Worm (Caenorhabditis elegans) whole organism, L1 larva: Measurements from ENCODE around the gene hint-3.

Experiments used
- C04F5.9 ChIP-seq: sonication (generic microtip); optimal IDR thresholded peaks from 2 replicates; lab custom pipeline; 2016; ENCODE audit warnings: missing genetic modification characterization, missing compliant biosample characterization
- aha-1 ChIP-seq: fragments of 150-350 bp; optimal IDR thresholded peaks from 2 replicates; lab custom pipeline; 2014; ENCODE audit warnings: missing biosample characterization, missing genetic modification characterization
- alr-1 ChIP-seq: fragments of 200-800 bp; sonication (Bioruptor generic); optimal IDR thresholded peaks from 2 replicates; lab custom pipeline; 2018; ENCODE audit warnings: borderline replicate concordance, mild to moderate bottlenecking, missing genetic modification characterization, missing compliant biosample characterization
- aly-2 ChIP-seq: fragments of 150-350 bp; optimal IDR thresholded peaks from 2 replicates; lab custom pipeline; 2014; ENCODE audit warnings: missing biosample characterization, missing genetic modification characterization
- ama-1 ChIP-seq: fragments of 150-350 bp; optimal IDR thresholded peaks from 2 replicates; lab custom pipeline; 2014
- blmp-1 ChIP-seq: fragments of 150-350 bp; optimal IDR thresholded peaks from 2 replicates; lab custom pipeline; 2014; ENCODE audit warnings: missing biosample characterization, missing genetic modification characterization
- ceh-90 ChIP-seq: sonication (generic microtip); optimal IDR thresholded peaks from 2 replicates; lab custom pipeline; 2016; ENCODE audit warnings: missing genetic modification characterization, missing compliant biosample characterization
- ces-1 ChIP-seq: fragments of 150-350 bp; optimal IDR thresholded peaks from 2 replicates; lab custom pipeline; 2014; ENCODE audit warnings: missing biosample characterization, missing genetic modification reagents, missing genetic modification characterization
- dpl-1 ChIP-seq, 3 experiments: fragments of 150-350 bp in 2 of 3; sonication (generic microtip) in 1 of 3; optimal IDR thresholded peaks; 2 replicates each; lab custom pipeline; 2014 to 2017; ENCODE audit warnings: missing biosample characterization in 3 of 3, missing genetic modification characterization in 3 of 3, missing genetic modification reagents in 3 of 3
- efl-1 ChIP-seq, 4 experiments: fragments of 150-350 bp; optimal IDR thresholded peaks in 3 of 4; peaks in 1 of 4; 1 replicate in 1 of 4; 2 replicates in 3 of 4; lab custom pipeline; 2014; ENCODE audit warnings: missing biosample characterization in 2 of 4, missing genetic modification characterization in 2 of 4, missing genetic modification reagents in 2 of 4
- efl-3 ChIP-seq: fragments of 200-800 bp; sonication (Bioruptor generic); optimal IDR thresholded peaks from 2 replicates; lab custom pipeline; 2018; ENCODE audit warnings: mild to moderate bottlenecking, missing genetic modification characterization, missing compliant biosample characterization
- egl-27 ChIP-seq, 2 experiments: fragments of 150-350 bp in 1 of 2; sonication (generic microtip); optimal IDR thresholded peaks; 3 replicates each; lab custom pipeline; 2017 to 2018; ENCODE audit warnings: missing biosample characterization in 2 of 2, missing genetic modification characterization in 2 of 2, missing genetic modification reagents in 2 of 2
- elt-3 ChIP-seq, 6 experiments: fragments of 150-350 bp in 1 of 6; sonication (generic microtip); optimal IDR thresholded peaks; 2 replicates each; lab custom pipeline; 2017 to 2018; ENCODE audit warnings: missing biosample characterization in 6 of 6, missing genetic modification characterization in 6 of 6, inconsistent platforms in 1 of 6
- fkh-10 ChIP-seq: sonication (generic microtip); optimal IDR thresholded peaks from 2 replicates; lab custom pipeline; 2017; ENCODE audit warnings: missing biosample characterization, missing genetic modification reagents, missing genetic modification characterization
- fkh-4 ChIP-seq: sonication (generic microtip); optimal IDR thresholded peaks from 2 replicates; lab custom pipeline; 2016; ENCODE audit warnings: missing compliant biosample characterization, missing genetic modification characterization, borderline replicate concordance
- grh-1 ChIP-seq: fragments of 200-800 bp; sonication (Bioruptor generic); IDR thresholded peaks from 2 replicates; pipeline ENCODE4 v1.3.6; 2022; ENCODE audit warnings: missing genetic modification reagents, missing genetic modification characterization, missing compliant biosample characterization
- hlh-17 ChIP-seq: fragments of 200-800 bp; sonication (Bioruptor generic); optimal IDR thresholded peaks from 2 replicates; lab custom pipeline; 2018; ENCODE audit warnings: missing genetic modification characterization, mild to moderate bottlenecking, missing compliant biosample characterization, moderate library complexity, borderline replicate concordance
- hlh-4 ChIP-seq: sonication (generic microtip); optimal IDR thresholded peaks from 2 replicates; lab custom pipeline; 2016; ENCODE audit warnings: mild to moderate bottlenecking, missing genetic modification characterization, missing compliant biosample characterization
- jun-1 ChIP-seq: fragments of 150-350 bp; optimal IDR thresholded peaks from 2 replicates; lab custom pipeline; 2014; ENCODE audit warnings: missing biosample characterization, missing genetic modification reagents, missing genetic modification characterization
- lin-13 ChIP-seq: fragments of 150-350 bp; optimal IDR thresholded peaks from 2 replicates; lab custom pipeline; 2014; ENCODE audit warnings: missing biosample characterization, missing genetic modification reagents, missing genetic modification characterization
- lin-14 ChIP-seq: fragments of 200-800 bp; sonication (Bioruptor generic); optimal IDR thresholded peaks from 2 replicates; lab custom pipeline; 2018; ENCODE audit warnings: mild to moderate bottlenecking, missing genetic modification characterization, moderate library complexity, missing compliant biosample characterization
- lin-35 ChIP-seq, 2 experiments: fragments of 150-350 bp; optimal IDR thresholded peaks; 2 replicates each; lab custom pipeline; 2014; ENCODE audit warnings: missing biosample characterization in 2 of 2, missing genetic modification characterization in 2 of 2, missing genetic modification reagents in 2 of 2
- lin-39 ChIP-seq: fragments of 150-350 bp; optimal IDR thresholded peaks from 2 replicates; lab custom pipeline; 2014; ENCODE audit warnings: missing biosample characterization, missing genetic modification reagents, missing genetic modification characterization
- lir-3 ChIP-seq: sonication (generic microtip); optimal IDR thresholded peaks from 2 replicates; lab custom pipeline; 2016; ENCODE audit warnings: mild to moderate bottlenecking, missing genetic modification characterization, moderate library complexity, missing compliant biosample characterization; ENCODE audit not compliant: poor library complexity
- mdl-1 ChIP-seq, 2 experiments: fragments of 150-350 bp; optimal IDR thresholded peaks; 2 replicates each; lab custom pipeline; 2014 to 2017; ENCODE audit warnings: missing biosample characterization in 2 of 2, missing genetic modification characterization in 2 of 2, inconsistent platforms in 1 of 2
- mep-1 ChIP-seq: fragments of 150-350 bp; optimal IDR thresholded peaks from 2 replicates; lab custom pipeline; 2014; ENCODE audit warnings: missing biosample characterization, missing genetic modification characterization
- nhr-11 ChIP-seq: fragments of 150-350 bp; optimal IDR thresholded peaks from 2 replicates; lab custom pipeline; 2014; ENCODE audit warnings: missing biosample characterization, missing genetic modification characterization
- nhr-12 ChIP-seq: sonication (generic microtip); optimal IDR thresholded peaks from 2 replicates; lab custom pipeline; 2017; ENCODE audit warnings: missing biosample characterization, missing genetic modification characterization
- nhr-20 ChIP-seq: sonication (generic microtip); optimal IDR thresholded peaks from 2 replicates; lab custom pipeline; 2016; ENCODE audit warnings: mild to moderate bottlenecking, missing genetic modification characterization, missing compliant biosample characterization
- nhr-28 ChIP-seq: fragments of 150-350 bp; optimal IDR thresholded peaks from 2 replicates; lab custom pipeline; 2014; ENCODE audit warnings: missing biosample characterization, missing genetic modification characterization
- nhr-47 ChIP-seq: sonication (generic microtip); optimal IDR thresholded peaks from 2 replicates; lab custom pipeline; 2016; ENCODE audit warnings: mild to moderate bottlenecking, missing genetic modification characterization, moderate library complexity, missing compliant biosample characterization
- nhr-71 ChIP-seq: sonication (generic microtip); optimal IDR thresholded peaks from 2 replicates; lab custom pipeline; 2016; ENCODE audit warnings: mild to moderate bottlenecking, missing genetic modification characterization, moderate library complexity, missing compliant biosample characterization
- nhr-77 ChIP-seq: fragments of 150-350 bp; optimal IDR thresholded peaks from 2 replicates; lab custom pipeline; 2014; ENCODE audit warnings: missing biosample characterization, missing genetic modification characterization
- nhr-84 ChIP-seq: sonication (generic microtip); optimal IDR thresholded peaks from 2 replicates; lab custom pipeline; 2017; ENCODE audit warnings: missing biosample characterization, missing genetic modification characterization
- nhr-85 ChIP-seq: sonication (generic microtip); peaks from one replicate; lab custom pipeline; 2016; ENCODE audit warnings: missing genetic modification characterization, inconsistent platforms, missing compliant biosample characterization
- nhr-90 ChIP-seq: sonication (generic microtip); optimal IDR thresholded peaks from 2 replicates; lab custom pipeline; 2016; ENCODE audit warnings: mild to moderate bottlenecking, missing genetic modification characterization, missing compliant biosample characterization; ENCODE audit not compliant: poor library complexity
- pqm-1 ChIP-seq: sonication (generic microtip); optimal IDR thresholded peaks from 3 replicates; lab custom pipeline; 2017; ENCODE audit warnings: missing biosample characterization, missing genetic modification characterization
- rnt-1 ChIP-seq: sonication (generic microtip); optimal IDR thresholded peaks from 2 replicates; lab custom pipeline; 2016; ENCODE audit warnings: mild to moderate bottlenecking, missing genetic modification characterization, moderate library complexity, missing compliant biosample characterization
- skn-1 ChIP-seq: fragments of 150-350 bp; optimal IDR thresholded peaks from 2 replicates; lab custom pipeline; 2014; ENCODE audit warnings: missing biosample characterization, missing genetic modification characterization
- snpc-4 ChIP-seq: fragments of 150-350 bp; optimal IDR thresholded peaks from 2 replicates; lab custom pipeline; 2014; ENCODE audit warnings: missing biosample characterization, missing genetic modification characterization
- sptf-1 ChIP-seq: fragments of 150-350 bp; optimal IDR thresholded peaks from 2 replicates; lab custom pipeline; 2014; ENCODE audit warnings: missing biosample characterization, missing genetic modification characterization
- tbx-2 ChIP-seq: sonication (generic microtip); optimal IDR thresholded peaks from 2 replicates; lab custom pipeline; 2016; ENCODE audit warnings: missing genetic modification characterization, missing compliant biosample characterization
- tlp-1 ChIP-seq: fragments of 150-350 bp; optimal IDR thresholded peaks from 2 replicates; lab custom pipeline; 2014; ENCODE audit warnings: missing biosample characterization, missing genetic modification characterization
- unc-30 ChIP-seq: sonication (generic microtip); optimal IDR thresholded peaks from 2 replicates; lab custom pipeline; 2017; ENCODE audit warnings: missing biosample characterization, missing genetic modification characterization
- unc-86 ChIP-seq: sonication (generic microtip); optimal IDR thresholded peaks from 2 replicates; lab custom pipeline; 2016; ENCODE audit warnings: missing genetic modification characterization, missing compliant biosample characterization
- unc-98 ChIP-seq: fragments of 200-800 bp; sonication (Bioruptor generic); IDR thresholded peaks from 2 replicates; pipeline ENCODE4 v1.3.6; 2022; ENCODE audit warnings: missing genetic modification characterization, missing compliant biosample characterization
- vab-15 ChIP-seq: sonication (generic microtip); optimal IDR thresholded peaks from 2 replicates; lab custom pipeline; 2017; ENCODE audit warnings: missing genotype, mild to moderate bottlenecking, missing genetic modification characterization, missing compliant biosample characterization
- zag-1 ChIP-seq: fragments of 150-350 bp; optimal IDR thresholded peaks from 2 replicates; lab custom pipeline; 2014; ENCODE audit warnings: missing biosample characterization, missing genetic modification characterization
- ztf-11 ChIP-seq, 2 experiments: sonication (generic microtip); optimal IDR thresholded peaks; 2 replicates each; lab custom pipeline; 2016 to 2017; ENCODE audit warnings: missing genetic modification characterization in 2 of 2, missing biosample characterization in 1 of 2, missing compliant biosample characterization in 1 of 2

The hint-3 gene

DNA sequence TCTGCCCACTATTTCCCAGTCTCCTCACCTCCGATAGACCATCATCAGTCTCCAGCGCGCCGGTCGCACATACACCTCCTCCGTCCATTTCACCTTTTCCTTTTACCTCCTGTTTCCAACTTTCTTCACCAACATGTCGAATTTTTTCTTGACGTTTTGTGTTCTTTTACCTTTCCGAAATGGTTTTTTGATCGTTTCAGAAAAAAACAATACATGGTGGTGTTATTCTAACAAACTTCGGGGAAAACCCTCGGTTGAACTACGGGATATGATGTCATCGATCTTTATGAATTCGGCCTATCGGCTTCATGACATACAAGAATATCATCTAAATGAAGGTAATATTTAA lies 31.6 kb upstream of the hint-3 start, which contains the start of gene Y97E10C.1:
TSS of gene Y97E10C.1 (plus strand) at position 201 of the 349 bp plus-strand sequence.
- no peak for TF ChIP-seq rnt-1 (tag; lab: Kevin White, UChicago)
- peak; percentile 87 for TF ChIP-seq nhr-85 (tag; lab: Kevin White, UChicago)
- no peak for TF ChIP-seq zag-1
- no peak for TF ChIP-seq C04F5.9 (tag; lab: Kevin White, UChicago)
- TF ChIP-seq efl-1 (optimal IDR thresholded peaks at IDR 0.05; lab: Kevin White, UChicago), result no peak
- peak in 1 of 2 experiments; percentile 37 for TF ChIP-seq efl-1 (GFP tag; optimal IDR thresholded peaks at IDR 0.05 in 1 of 2; lab: Kevin White, UChicago)
- TF ChIP-seq unc-30 (tag; lab: Kevin White, UChicago), result no peak
- TF ChIP-seq elt-3 (tag; optimal IDR thresholded peaks at IDR 0.05; lab: Kevin White, UChicago), result peak in 1 of 6 experiments; percentile 18
- no peak for TF ChIP-seq vab-15 (tag; lab: Kevin White, UChicago)
- TF ChIP-seq aly-2 (tag; lab: Kevin White, UChicago), result no peak
- peak; percentile 79 for TF ChIP-seq blmp-1 (tag; lab: Kevin White, UChicago)
- TF ChIP-seq, all 84 proteins: peak for 4

ce11 chrV:7730488-7730887 lies 29.8 kb upstream of the hint-3 start:
- TF ChIP-seq nhr-47 (tag; lab: Kevin White, UChicago), result peak; percentile 59
- TF ChIP-seq nhr-20 (tag; lab: Kevin White, UChicago), result peak; percentile 67
- no peak for TF ChIP-seq unc-30 (tag; lab: Kevin White, UChicago)
- peak; percentile 42 for TF ChIP-seq nhr-77
- no peak for TF ChIP-seq jun-1 (tag; lab: Kevin White, UChicago)
- TF ChIP-seq nhr-12 (tag; lab: Kevin White, UChicago), result no peak
- TF ChIP-seq ama-1 (lab: Kevin White, UChicago), result peak; percentile 62
- no peak for TF ChIP-seq lin-39 (tag; lab: Kevin White, UChicago)
- no peak for TF ChIP-seq hlh-4
- TF ChIP-seq C04F5.9 (tag; lab: Kevin White, UChicago), result no peak
- TF ChIP-seq egl-27 (tag; optimal IDR thresholded peaks at IDR 0.05; lab: Kevin White, UChicago), result no peak
- TF ChIP-seq lin-14 (GFP tag; lab: Kevin White, UChicago), result peak; percentile 49
- TF ChIP-seq mdl-1 (tag; optimal IDR thresholded peaks at IDR 0.05; lab: Kevin White, UChicago), result peak in 1 of 2 experiments; percentile 45
- TF ChIP-seq mep-1 (tag; lab: Kevin White, UChicago), result peak; percentile 44
- peak in 2 of 6 experiments; percentile 2 to 48 for TF ChIP-seq elt-3 (tag; optimal IDR thresholded peaks at IDR 0.05; lab: Kevin White, UChicago)
- no peak for TF ChIP-seq ceh-90
- no peak for TF ChIP-seq sptf-1
- TF ChIP-seq nhr-11 (tag; lab: Kevin White, UChicago), result no peak
- peak; percentile 66 for TF ChIP-seq nhr-90 (tag; lab: Kevin White, UChicago)
- TF ChIP-seq nhr-85 (tag; lab: Kevin White, UChicago), result peak; percentile 69
- TF ChIP-seq snpc-4, result no peak
- TF ChIP-seq alr-1 (tag; lab: Kevin White, UChicago), result no peak
- TF ChIP-seq unc-98 (GFP tag; lab: Robert Waterston, UW), result no peak
- TF ChIP-seq fkh-4, result no peak
- no peak for TF ChIP-seq aha-1 (tag; lab: Kevin White, UChicago)
- TF ChIP-seq hlh-17 (GFP tag; lab: Kevin White, UChicago), result no peak
- no peak for TF ChIP-seq tlp-1
- no peak for TF ChIP-seq ztf-11 (tag; optimal IDR thresholded peaks at IDR 0.05; lab: Kevin White, UChicago)
- no peak for TF ChIP-seq aly-2 (tag; lab: Kevin White, UChicago)
- TF ChIP-seq efl-3 (GFP tag; lab: Kevin White, UChicago), result no peak
- peak; percentile 48 for TF ChIP-seq lir-3 (tag; lab: Kevin White, UChicago)
- no peak for TF ChIP-seq grh-1
- TF ChIP-seq vab-15 (tag; lab: Kevin White, UChicago), result no peak
- no peak for TF ChIP-seq skn-1 (tag; lab: Kevin White, UChicago)
- TF ChIP-seq nhr-84 (tag; lab: Kevin White, UChicago), result no peak
- TF ChIP-seq zag-1, result no peak
- TF ChIP-seq nhr-71, result peak; percentile 71
- TF ChIP-seq dpl-1 (GFP tag; optimal IDR thresholded peaks at IDR 0.05; lab: Kevin White, UChicago), result peak; percentile 61 to 65 (median 64)
- peak; percentile 46 to 82 for TF ChIP-seq lin-35 (GFP tag; optimal IDR thresholded peaks at IDR 0.05; lab: Kevin White, UChicago)
- TF ChIP-seq tbx-2 (tag; lab: Kevin White, UChicago), result peak; percentile 32
- no peak for TF ChIP-seq nhr-28
- no peak for TF ChIP-seq ces-1 (GFP tag; lab: Kevin White, UChicago)
- peak; percentile 42 for TF ChIP-seq lin-13 (GFP tag; lab: Kevin White, UChicago)
- TF ChIP-seq unc-86 (tag; lab: Kevin White, UChicago), result peak; percentile 21
- peak; percentile 19 for TF ChIP-seq rnt-1 (tag; lab: Kevin White, UChicago)
- TF ChIP-seq pqm-1 (tag; lab: Kevin White, UChicago), result no peak
- no peak for TF ChIP-seq fkh-10 (GFP tag; lab: Kevin White, UChicago)
